Fruit fly (Drosophila melanogaster) whole organism, embryonic: ENCODE results near the gene att-ORFB.
A peak's percentile ranks its signal among the peaks of the same experiment; 100 is the strongest.

Experiments
- Atf6 ChIP-seq: fragments of 200-800 bp; sonication (Bioruptor generic); IDR thresholded peaks from 2 replicates; pipeline ENCODE4 v1.3.6; 2022; ENCODE audit warnings: missing biosample characterization, missing genetic modification characterization
- BEAF-32 ChIP-seq: fragments of 200-800 bp; sonication (Bioruptor generic); optimal IDR thresholded peaks from 3 replicates; lab custom pipeline; 2017; ENCODE audit warnings: missing biosample characterization, missing genetic modification characterization, mild to moderate bottlenecking, moderate library complexity, missing genetic modification reagents
- CG12299 ChIP-seq: fragments of 200-800 bp; sonication (Bioruptor generic); optimal IDR thresholded peaks from 2 replicates; lab custom pipeline; 2018; ENCODE audit warnings: missing biosample characterization, mild to moderate bottlenecking, missing genetic modification characterization
- CG14050 ChIP-seq: fragments of 200-800 bp; sonication (Bioruptor generic); IDR thresholded peaks from 3 replicates; pipeline ENCODE4 v1.3.6; 2022; ENCODE audit warnings: missing biosample characterization, missing genetic modification characterization
- CG14441 ChIP-seq: fragments of 200-800 bp; sonication (Bioruptor generic); IDR thresholded peaks from 2 replicates; pipeline ENCODE4 v1.3.6; 2022; ENCODE audit warnings: missing biosample characterization, missing genetic modification characterization
- CG15696 ChIP-seq: fragments of 200-800 bp; sonication (Bioruptor generic); optimal IDR thresholded peaks from 2 replicates; lab custom pipeline; 2019; ENCODE audit warnings: missing biosample characterization, mild to moderate bottlenecking, missing genetic modification characterization, moderate library complexity
- CG16813 ChIP-seq: fragments of 200-800 bp; sonication (Bioruptor generic); IDR thresholded peaks from 3 replicates; pipeline ENCODE4 v1.3.6; 2022; ENCODE audit warnings: missing biosample characterization, missing genetic modification characterization; ENCODE audit not compliant: partially characterized antibody
- CG17328 ChIP-seq: fragments of 200-800 bp; sonication (Bioruptor generic); IDR thresholded peaks from 2 replicates; pipeline ENCODE4 v1.3.6; 2022; ENCODE audit warnings: missing biosample characterization, missing genetic modification characterization
- CG17361 ChIP-seq: fragments of 200-800 bp; sonication (Bioruptor generic); IDR thresholded peaks from 3 replicates; pipeline ENCODE4 v1.3.6; 2022; ENCODE audit warnings: missing biosample characterization, missing genetic modification characterization
- CG17829 ChIP-seq: fragments of 200-800 bp; optimal IDR thresholded peaks from 2 replicates; lab custom pipeline; 2019; ENCODE audit warnings: missing biosample characterization, mild to moderate bottlenecking, missing genetic modification characterization, moderate library complexity
- CG1792 ChIP-seq: fragments of 200-800 bp; sonication (Bioruptor generic); optimal IDR thresholded peaks from 2 replicates; lab custom pipeline; 2016; ENCODE audit warnings: missing biosample characterization, missing genetic modification characterization
- CG18011 ChIP-seq: fragments of 200-800 bp; sonication (Bioruptor generic); optimal IDR thresholded peaks from 2 replicates; lab custom pipeline; 2017; ENCODE audit warnings: missing biosample characterization, missing genetic modification characterization, mild to moderate bottlenecking, moderate library complexity, missing genotype
- CG2129 ChIP-seq: fragments of 200-800 bp; sonication (Bioruptor generic); IDR thresholded peaks from 2 replicates; pipeline ENCODE4 v1.3.6; 2022; ENCODE audit warnings: missing biosample characterization, missing genetic modification characterization; ENCODE audit not compliant: partially characterized antibody
- CG34376 ChIP-seq: fragments of 200-800 bp; sonication (Bioruptor generic); optimal IDR thresholded peaks from 2 replicates; lab custom pipeline; 2018; ENCODE audit warnings: missing biosample characterization, mild to moderate bottlenecking, missing genetic modification characterization
- CG4328 ChIP-seq: fragments of 200-800 bp; sonication (Bioruptor generic); optimal IDR thresholded peaks from 3 replicates; lab custom pipeline; 2017; ENCODE audit warnings: missing biosample characterization, missing genetic modification reagents, missing genetic modification characterization
- CG4360 ChIP-seq: fragments of 200-800 bp; sonication (Bioruptor generic); IDR thresholded peaks from 2 replicates; pipeline ENCODE4 v1.3.6; 2022; ENCODE audit warnings: missing biosample characterization, missing genetic modification characterization
- CG4707 ChIP-seq: fragments of 200-800 bp; sonication (Bioruptor generic); optimal IDR thresholded peaks from 2 replicates; lab custom pipeline; 2018; ENCODE audit warnings: missing biosample characterization, mild to moderate bottlenecking, missing genetic modification characterization, moderate library complexity
- CG9727 ChIP-seq: fragments of 200-800 bp; sonication (Bioruptor generic); optimal IDR thresholded peaks from 3 replicates; lab custom pipeline; 2017; ENCODE audit warnings: missing biosample characterization, mild to moderate bottlenecking, missing genetic modification characterization
- CTCF ChIP-seq: fragments of 200-800 bp; sonication (Bioruptor generic); optimal IDR thresholded peaks from 2 replicates; lab custom pipeline; 2017; ENCODE audit warnings: missing biosample characterization, mild to moderate bottlenecking, missing genetic modification characterization, moderate library complexity
- CrebB ChIP-seq: fragments of 200-800 bp; sonication (Bioruptor generic); optimal IDR thresholded peaks from 3 replicates; lab custom pipeline; 2018; ENCODE audit warnings: missing biosample characterization, mild to moderate bottlenecking, missing genetic modification characterization
- D ChIP-seq, 2 experiments: fragments of 200-800 bp in 1 of 2; fragments of >200 bp in 1 of 2; sonication (Bioruptor generic) in 1 of 2; optimal IDR thresholded peaks; 2 replicates in 1 of 2; 3 replicates in 1 of 2; lab custom pipeline; 2017; ENCODE audit warnings: mild to moderate bottlenecking in 1 of 2, missing biosample characterization in 1 of 2, missing genetic modification characterization in 1 of 2, missing genetic modification reagents in 1 of 2
- Dad ChIP-seq: fragments of 200-800 bp; sonication (Bioruptor generic); optimal IDR thresholded peaks from 3 replicates; lab custom pipeline; 2016; ENCODE audit warnings: missing biosample characterization, missing genetic modification characterization
- Dfd ChIP-seq, 2 experiments: fragments of >200 bp; optimal IDR thresholded peaks; 2 replicates each; lab custom pipeline; 2017; ENCODE audit warnings: missing biosample characterization in 2 of 2, missing genetic modification characterization in 2 of 2
- Eip74EF ChIP-seq, 2 experiments: fragments of 200-800 bp in 1 of 2; fragments of >200 bp in 1 of 2; sonication (Bioruptor generic) in 1 of 2; optimal IDR thresholded peaks; 2 replicates each; lab custom pipeline; 2017 to 2019; ENCODE audit warnings: missing biosample characterization in 2 of 2, missing genetic modification characterization in 2 of 2, mild to moderate bottlenecking in 1 of 2, moderate library complexity in 1 of 2
- Fer2 ChIP-seq: fragments of 200-800 bp; sonication (Bioruptor generic); optimal IDR thresholded peaks from 2 replicates; lab custom pipeline; 2018; ENCODE audit warnings: missing biosample characterization, mild to moderate bottlenecking, missing genetic modification characterization, moderate library complexity
- Fer3 ChIP-seq: fragments of 200-800 bp; sonication (Bioruptor generic); optimal IDR thresholded peaks from 2 replicates; lab custom pipeline; 2018; ENCODE audit warnings: missing biosample characterization, mild to moderate bottlenecking, missing genetic modification characterization, moderate library complexity
- H15 ChIP-seq: fragments of 200-800 bp; sonication (Bioruptor generic); IDR thresholded peaks from 3 replicates; pipeline ENCODE4 v1.3.6; 2022; ENCODE audit warnings: missing biosample characterization, missing genetic modification characterization
- HmgD ChIP-seq: fragments of 200-800 bp; sonication (Bioruptor generic); optimal IDR thresholded peaks from 3 replicates; lab custom pipeline; 2016; ENCODE audit warnings: missing biosample characterization, missing genetic modification characterization
- Hsf ChIP-seq: fragments of 200-800 bp; sonication (Bioruptor generic); optimal IDR thresholded peaks from 3 replicates; lab custom pipeline; 2016; ENCODE audit warnings: missing biosample characterization, missing genetic modification characterization
- Sox102F ChIP-seq: fragments of 200-800 bp; sonication (Bioruptor generic); optimal IDR thresholded peaks from 2 replicates; lab custom pipeline; 2018; ENCODE audit warnings: missing biosample characterization, mild to moderate bottlenecking, missing genetic modification characterization, moderate library complexity
- Spps ChIP-seq: fragments of 200-800 bp; sonication (Bioruptor generic); optimal IDR thresholded peaks from 2 replicates; lab custom pipeline; 2018; ENCODE audit warnings: missing biosample characterization, mild to moderate bottlenecking, missing genetic modification characterization
- TFAM ChIP-seq: fragments of 200-800 bp; sonication (Bioruptor generic); optimal IDR thresholded peaks from 2 replicates; lab custom pipeline; 2017; ENCODE audit warnings: missing biosample characterization, missing genetic modification characterization, inconsistent platforms
- Taf1 ChIP-seq: fragments of 200-800 bp; sonication (Bioruptor generic); IDR thresholded peaks from 2 replicates; pipeline ENCODE4 v1.3.6; 2022; ENCODE audit warnings: missing biosample characterization, missing genetic modification characterization
- Trl ChIP-seq, 3 experiments: fragments of >200 bp in 2 of 3; fragments of 200-800 bp in 1 of 3; sonication (Bioruptor generic) in 1 of 3; optimal IDR thresholded peaks; 2 replicates in 1 of 3; 3 replicates in 2 of 3; lab custom pipeline; 2016 to 2017; ENCODE audit warnings: missing biosample characterization in 1 of 3, missing genetic modification characterization in 1 of 3
- ac ChIP-seq: fragments of 200-800 bp; sonication (Bioruptor generic); optimal IDR thresholded peaks from 3 replicates; lab custom pipeline; 2017; ENCODE audit warnings: missing biosample characterization, mild to moderate bottlenecking, missing genetic modification characterization
- bigmax ChIP-seq: fragments of 200-800 bp; sonication (Bioruptor generic); optimal IDR thresholded peaks from 2 replicates; lab custom pipeline; 2018; ENCODE audit warnings: missing biosample characterization, mild to moderate bottlenecking, missing genetic modification characterization
- chinmo ChIP-seq: fragments of 200-800 bp; sonication (Bioruptor generic); IDR thresholded peaks from 4 replicates; pipeline ENCODE4 v1.3.6; 2022; ENCODE audit warnings: missing biosample characterization, missing genetic modification characterization; ENCODE audit not compliant: partially characterized antibody
- chm ChIP-seq: fragments of 200-800 bp; sonication (Bioruptor generic); IDR thresholded peaks from 2 replicates; pipeline ENCODE4 v1.3.6; 2022; ENCODE audit warnings: missing biosample characterization, missing genetic modification characterization
- gro ChIP-seq: fragments of 200-800 bp; sonication (Bioruptor generic); optimal IDR thresholded peaks from 2 replicates; lab custom pipeline; 2016; ENCODE audit warnings: missing biosample characterization, missing genetic modification characterization
- inv ChIP-seq: fragments of 200-800 bp; sonication (Bioruptor generic); IDR thresholded peaks from 2 replicates; pipeline ENCODE4 v1.3.6; 2022; ENCODE audit warnings: missing biosample characterization, missing genetic modification characterization; ENCODE audit not compliant: partially characterized antibody
- lilli ChIP-seq: fragments of 200-800 bp; sonication (Bioruptor generic); optimal IDR thresholded peaks from 3 replicates; lab custom pipeline; 2016; ENCODE audit warnings: missing biosample characterization, missing genetic modification characterization
- mam ChIP-seq: fragments of 200-800 bp; sonication (Bioruptor generic); optimal IDR thresholded peaks from 3 replicates; lab custom pipeline; 2016; ENCODE audit warnings: missing biosample characterization, missing genetic modification characterization
- p53 ChIP-seq: fragments of 200-800 bp; sonication (Bioruptor generic); optimal IDR thresholded peaks from 2 replicates; lab custom pipeline; 2016; ENCODE audit warnings: missing biosample characterization, missing genetic modification characterization
- seq ChIP-seq: fragments of 200-800 bp; sonication (Bioruptor generic); IDR thresholded peaks from 2 replicates; pipeline ENCODE4 v1.3.6; 2022; ENCODE audit warnings: missing biosample characterization, missing genetic modification characterization
- sima ChIP-seq: fragments of 200-800 bp; sonication (Bioruptor generic); optimal IDR thresholded peaks from 2 replicates; lab custom pipeline; 2016; ENCODE audit warnings: missing biosample characterization, missing genetic modification characterization
- slou ChIP-seq: fragments of 200-800 bp; sonication (Bioruptor generic); optimal IDR thresholded peaks from 3 replicates; lab custom pipeline; 2016; ENCODE audit warnings: missing biosample characterization, missing genetic modification characterization
- zfh2 ChIP-seq: fragments of 200-800 bp; sonication (Bioruptor generic); optimal IDR thresholded peaks from 2 replicates; lab custom pipeline; 2016; ENCODE audit warnings: missing biosample characterization, missing genetic modification characterization

The att-ORFB gene

DNA sequence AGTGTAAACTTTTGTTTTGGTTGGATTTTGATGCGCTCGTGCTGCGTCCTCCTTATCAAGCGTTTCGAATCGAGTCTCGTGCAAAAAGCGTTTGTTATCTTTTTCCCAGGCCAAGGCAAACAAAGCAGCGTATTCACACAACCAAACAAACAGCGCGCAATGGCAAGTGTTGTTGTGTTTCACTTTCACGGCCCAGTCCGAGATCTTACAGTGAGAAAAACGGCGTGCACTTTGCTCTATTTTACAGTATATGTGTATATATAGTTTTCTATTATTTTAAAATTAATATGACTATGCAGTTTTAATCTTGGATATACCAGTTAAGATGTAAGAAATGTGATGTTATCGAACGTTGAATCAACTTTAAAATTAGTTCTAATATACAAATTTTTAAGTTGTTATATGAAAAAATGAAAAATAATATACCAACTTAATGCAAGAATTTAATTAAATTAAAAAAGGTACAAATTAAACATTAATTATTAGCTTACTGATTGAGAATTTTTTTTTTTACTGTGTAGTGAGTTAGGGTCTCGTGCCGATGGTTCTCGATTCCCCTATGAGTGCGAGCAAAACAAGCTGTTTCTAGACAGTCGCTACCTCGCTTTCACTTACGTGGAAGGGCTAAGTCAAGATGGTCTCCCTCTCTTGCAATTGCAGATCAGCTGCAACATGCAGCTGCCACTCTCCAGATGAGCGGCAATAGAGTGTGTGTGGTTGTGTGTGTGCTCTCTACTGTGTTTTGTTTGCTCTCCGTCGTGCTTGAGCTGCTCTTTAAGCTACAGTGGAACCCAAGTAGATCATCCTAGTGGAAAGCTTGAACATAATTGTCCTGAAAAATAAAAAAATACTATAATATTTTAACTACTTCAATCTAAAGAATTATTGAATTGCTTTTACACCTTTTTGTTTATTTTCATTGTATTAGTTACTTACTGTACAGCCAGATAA is 40.3 kb upstream of the att-ORFB start (continued):
- TF ChIP-seq CG18011 (GFP tag; lab: Kevin White, UChicago): peak; percentile 47
- peak; percentile 91 for TF ChIP-seq ac
- peak; percentile 93 for TF ChIP-seq Sox102F

DNA sequence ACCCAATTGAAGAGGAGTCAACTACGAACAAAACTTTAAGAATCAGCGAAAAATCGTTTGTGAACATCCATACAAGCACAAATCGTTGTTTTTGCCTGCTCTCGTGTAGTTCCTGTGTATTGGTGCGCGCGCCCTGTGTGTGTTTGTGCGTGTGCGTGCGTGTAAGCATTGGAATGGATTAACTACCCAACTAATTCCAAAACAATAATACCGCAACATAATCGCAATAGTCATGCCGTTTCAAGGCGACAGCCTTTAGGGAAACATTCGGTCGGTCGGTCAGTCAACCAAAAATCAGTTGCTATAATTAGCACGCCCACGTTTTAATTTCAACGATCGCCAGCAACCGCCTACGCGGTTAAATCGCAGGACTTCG is 39.3 kb upstream of the att-ORFB start:
- TF ChIP-seq Dfd (GFP tag; optimal IDR thresholded peaks at IDR 0.05; lab: Kevin White, UChicago): no peak
- TF ChIP-seq H15: no peak
- TF ChIP-seq Taf1 (GFP tag; lab: Robert Waterston, UW): 0 out of 2 replicates have a peak, but pooled peaks have one; percentile 15
- no peak for TF ChIP-seq CG17328 (GFP tag; lab: Robert Waterston, UW)
- 0 out of 3 replicates have a peak, but pooled peaks have one; percentile 25 for TF ChIP-seq CG16813
- TF ChIP-seq Fer3 (tag; lab: Kevin White, UChicago): no peak
- TF ChIP-seq Trl (optimal IDR thresholded peaks at IDR 0.05; lab: Kevin White, UChicago): peak in 1 of 2 experiments; percentile 13
- TF ChIP-seq Trl (GFP tag; optimal IDR thresholded peaks at IDR 0.05; lab: Kevin White, UChicago): no peak
- TF ChIP-seq chm (GFP tag; lab: Robert Waterston, UW): no peak
- no peak for TF ChIP-seq zfh2 (GFP tag; lab: Kevin White, UChicago)
- no peak for TF ChIP-seq CG17361 (GFP tag; lab: Robert Waterston, UW)
- TF ChIP-seq Atf6 (GFP tag; lab: Robert Waterston, UW): 0 out of 2 replicates have a peak, but pooled peaks have one; percentile 3
- no peak for TF ChIP-seq CG15696 (tag; lab: Kevin White, UChicago)
- TF ChIP-seq bigmax: no peak
- TF ChIP-seq CG14050: no peak
- TF ChIP-seq HmgD: no peak
- TF ChIP-seq p53 (GFP tag; lab: Kevin White, UChicago): peak; percentile 5
- no peak for TF ChIP-seq CG1792 (GFP tag; lab: Kevin White, UChicago)
- no peak for TF ChIP-seq Fer2 (tag; lab: Kevin White, UChicago)
- no peak for TF ChIP-seq inv (GFP tag; lab: Robert Waterston, UW)
- TF ChIP-seq TFAM: no peak
- no peak for TF ChIP-seq CG12299 (tag; lab: Kevin White, UChicago)
- TF ChIP-seq CG4707 (GFP tag; lab: Kevin White, UChicago): no peak
- no peak for TF ChIP-seq CTCF (GFP tag; lab: Kevin White, UChicago)
- no peak for TF ChIP-seq Spps (tag; lab: Kevin White, UChicago)
- no peak for TF ChIP-seq Eip74EF (GFP tag; optimal IDR thresholded peaks at IDR 0.05; lab: Kevin White, UChicago)
- no peak for TF ChIP-seq chinmo (GFP tag; lab: Robert Waterston, UW)
- TF ChIP-seq gro (GFP tag; lab: Kevin White, UChicago): no peak
- no peak for TF ChIP-seq D (optimal IDR thresholded peaks at IDR 0.05; lab: Kevin White, UChicago)
- TF ChIP-seq D (GFP tag; optimal IDR thresholded peaks at IDR 0.05; lab: Kevin White, UChicago): no peak
- no peak for TF ChIP-seq slou
- TF ChIP-seq CG14441 (GFP tag; lab: Robert Waterston, UW): no peak
- TF ChIP-seq lilli (GFP tag; lab: Kevin White, UChicago): no peak
- TF ChIP-seq CG9727: no peak
- TF ChIP-seq CrebB (tag; lab: Kevin White, UChicago): no peak
- no peak for TF ChIP-seq sima (GFP tag; lab: Kevin White, UChicago)
- no peak for TF ChIP-seq seq
- TF ChIP-seq mam (GFP tag; lab: Kevin White, UChicago): no peak
- TF ChIP-seq CG4360 (GFP tag; lab: Robert Waterston, UW): no peak
- TF ChIP-seq BEAF-32 (GFP tag; lab: Kevin White, UChicago): no peak
- TF ChIP-seq Dad: no peak
- TF ChIP-seq CG2129 (GFP tag; lab: Robert Waterston, UW): no peak
- TF ChIP-seq CG17829: no peak
- TF ChIP-seq Hsf (GFP tag; lab: Kevin White, UChicago): no peak
- no peak for TF ChIP-seq CG4328
- TF ChIP-seq CG34376 (GFP tag; lab: Kevin White, UChicago): no peak
